Worm (Caenorhabditis elegans): ENCODE data around the gene Y49E10.30.

DNA sequence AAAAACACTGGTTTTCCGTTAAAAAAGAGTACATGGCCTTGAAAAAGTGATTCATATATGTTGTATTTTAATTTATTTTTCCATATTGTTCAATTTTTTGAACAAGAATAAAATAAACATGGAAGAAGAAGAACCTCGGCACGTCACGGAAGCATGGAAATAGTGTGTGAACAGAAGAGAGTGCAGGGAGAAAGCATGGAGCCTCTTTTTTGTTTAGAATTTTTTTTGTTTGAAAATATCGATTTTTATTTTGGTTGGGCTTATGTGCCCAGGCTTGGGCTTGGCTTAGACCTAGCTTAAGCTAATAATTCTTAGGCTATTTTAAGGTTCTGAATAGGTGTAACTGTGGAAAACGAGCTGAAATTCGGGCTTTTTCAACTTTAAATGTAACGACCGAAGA, 35.0 kb downstream of the Y49E10.30 start, which contains the start of gene tat-1:
- no peak for TF ChIP-seq W03F9.2 (tag; optimal IDR thresholded peaks at IDR 0.05)
- no peak for TF ChIP-seq him-1 (tag; optimal IDR thresholded peaks at IDR 0.05)

All from whole organism, L4/young adult.